Worm (Caenorhabditis elegans) whole organism, L1 larva: Measurements from ENCODE around the gene F26D2.16.

Experiments
- C04F5.9 ChIP-seq: sonication (generic microtip); optimal IDR thresholded peaks from 2 replicates; lab custom pipeline; 2016; ENCODE audit warnings: missing genetic modification characterization, missing compliant biosample characterization
- C16A3.4 ChIP-seq: fragments of 150-350 bp; optimal IDR thresholded peaks from 2 replicates; lab custom pipeline; 2014; ENCODE audit warnings: missing biosample characterization, missing genetic modification characterization
- F16B12.6 ChIP-seq: fragments of 150-350 bp; optimal IDR thresholded peaks from 2 replicates; lab custom pipeline; 2014; ENCODE audit warnings: missing biosample characterization, missing genetic modification characterization
- blmp-1 ChIP-seq: fragments of 150-350 bp; optimal IDR thresholded peaks from 2 replicates; lab custom pipeline; 2014; ENCODE audit warnings: missing biosample characterization, missing genetic modification characterization
- ceh-8 ChIP-seq: fragments of 200-800 bp; sonication (Bioruptor generic); optimal IDR thresholded peaks from 2 replicates; lab custom pipeline; 2018; ENCODE audit warnings: mild to moderate bottlenecking, missing genetic modification characterization, moderate library complexity, missing compliant biosample characterization
- ceh-82 ChIP-seq, 3 experiments: fragments of 150-350 bp in 1 of 3; sonication (generic microtip) in 2 of 3; optimal IDR thresholded peaks; 2 replicates each; lab custom pipeline; 2014 to 2017; ENCODE audit warnings: missing biosample characterization in 3 of 3, missing genetic modification characterization in 3 of 3
- ceh-90 ChIP-seq: sonication (generic microtip); optimal IDR thresholded peaks from 2 replicates; lab custom pipeline; 2016; ENCODE audit warnings: missing genetic modification characterization, missing compliant biosample characterization
- ces-1 ChIP-seq: fragments of 150-350 bp; optimal IDR thresholded peaks from 2 replicates; lab custom pipeline; 2014; ENCODE audit warnings: missing biosample characterization, missing genetic modification reagents, missing genetic modification characterization
- dpl-1 ChIP-seq, 3 experiments: fragments of 150-350 bp in 2 of 3; sonication (generic microtip) in 1 of 3; optimal IDR thresholded peaks; 2 replicates each; lab custom pipeline; 2014 to 2017; ENCODE audit warnings: missing biosample characterization in 3 of 3, missing genetic modification characterization in 3 of 3, missing genetic modification reagents in 3 of 3
- fkh-8 ChIP-seq: sonication (generic microtip); optimal IDR thresholded peaks from 2 replicates; lab custom pipeline; 2016; ENCODE audit warnings: mild to moderate bottlenecking, missing genetic modification characterization, missing compliant biosample characterization
- fos-1 ChIP-seq: fragments of 150-350 bp; optimal IDR thresholded peaks from 2 replicates; lab custom pipeline; 2014; ENCODE audit warnings: missing biosample characterization, missing genetic modification characterization
- grh-1 ChIP-seq: fragments of 200-800 bp; sonication (Bioruptor generic); IDR thresholded peaks from 2 replicates; pipeline ENCODE4 v1.3.6; 2022; ENCODE audit warnings: missing genetic modification reagents, missing genetic modification characterization, missing compliant biosample characterization
- hlh-4 ChIP-seq: sonication (generic microtip); optimal IDR thresholded peaks from 2 replicates; lab custom pipeline; 2016; ENCODE audit warnings: mild to moderate bottlenecking, missing genetic modification characterization, missing compliant biosample characterization
- irx-1 ChIP-seq: sonication (generic microtip); optimal IDR thresholded peaks from 2 replicates; lab custom pipeline; 2016; ENCODE audit warnings: missing genetic modification characterization, missing compliant biosample characterization
- jun-1 ChIP-seq: fragments of 150-350 bp; optimal IDR thresholded peaks from 2 replicates; lab custom pipeline; 2014; ENCODE audit warnings: missing biosample characterization, missing genetic modification reagents, missing genetic modification characterization
- lin-13 ChIP-seq: fragments of 150-350 bp; optimal IDR thresholded peaks from 2 replicates; lab custom pipeline; 2014; ENCODE audit warnings: missing biosample characterization, missing genetic modification reagents, missing genetic modification characterization
- lin-35 ChIP-seq, 2 experiments: fragments of 150-350 bp; optimal IDR thresholded peaks; 2 replicates each; lab custom pipeline; 2014; ENCODE audit warnings: missing biosample characterization in 2 of 2, missing genetic modification characterization in 2 of 2, missing genetic modification reagents in 2 of 2
- lsy-2 ChIP-seq, 2 experiments: fragments of 150-350 bp; optimal IDR thresholded peaks; 2 replicates each; lab custom pipeline; 2014; ENCODE audit warnings: missing biosample characterization in 2 of 2, missing genetic modification characterization in 2 of 2
- mdl-1 ChIP-seq, 2 experiments: fragments of 150-350 bp; optimal IDR thresholded peaks; 2 replicates each; lab custom pipeline; 2014 to 2017; ENCODE audit warnings: missing biosample characterization in 2 of 2, missing genetic modification characterization in 2 of 2, inconsistent platforms in 1 of 2
- nhr-19 ChIP-seq: fragments of 200-800 bp; sonication (Bioruptor generic); conservative IDR thresholded peaks from 2 replicates; pipeline ENCODE4 v1.3.6; 2022; ENCODE audit warnings: missing genetic modification characterization, missing compliant biosample characterization
- nhr-20 ChIP-seq: sonication (generic microtip); optimal IDR thresholded peaks from 2 replicates; lab custom pipeline; 2016; ENCODE audit warnings: mild to moderate bottlenecking, missing genetic modification characterization, missing compliant biosample characterization
- nhr-237 ChIP-seq: fragments of 150-350 bp; optimal IDR thresholded peaks from 2 replicates; lab custom pipeline; 2014; ENCODE audit warnings: missing biosample characterization, missing genetic modification characterization
- nhr-28 ChIP-seq: fragments of 150-350 bp; optimal IDR thresholded peaks from 2 replicates; lab custom pipeline; 2014; ENCODE audit warnings: missing biosample characterization, missing genetic modification characterization
- nhr-71 ChIP-seq: sonication (generic microtip); optimal IDR thresholded peaks from 2 replicates; lab custom pipeline; 2016; ENCODE audit warnings: mild to moderate bottlenecking, missing genetic modification characterization, moderate library complexity, missing compliant biosample characterization
- nhr-90 ChIP-seq: sonication (generic microtip); optimal IDR thresholded peaks from 2 replicates; lab custom pipeline; 2016; ENCODE audit warnings: mild to moderate bottlenecking, missing genetic modification characterization, missing compliant biosample characterization; ENCODE audit not compliant: poor library complexity
- pag-3 ChIP-seq: sonication (generic microtip); optimal IDR thresholded peaks from 2 replicates; lab custom pipeline; 2017; ENCODE audit warnings: missing genetic modification characterization, mild to moderate bottlenecking, missing compliant biosample characterization, antibody characterized with exemption, borderline replicate concordance; ENCODE audit not compliant: insufficient read depth
- skn-1 ChIP-seq: fragments of 150-350 bp; optimal IDR thresholded peaks from 2 replicates; lab custom pipeline; 2014; ENCODE audit warnings: missing biosample characterization, missing genetic modification characterization
- swsn-7 ChIP-seq: sonication (generic microtip); optimal IDR thresholded peaks from 2 replicates; lab custom pipeline; 2016; ENCODE audit warnings: missing genetic modification characterization, missing compliant biosample characterization
- tbx-2 ChIP-seq: sonication (generic microtip); optimal IDR thresholded peaks from 2 replicates; lab custom pipeline; 2016; ENCODE audit warnings: missing genetic modification characterization, missing compliant biosample characterization
- unc-130 ChIP-seq: fragments of 150-350 bp; optimal IDR thresholded peaks from 2 replicates; lab custom pipeline; 2017; ENCODE audit warnings: missing biosample characterization, missing genetic modification characterization, inconsistent platforms
- xbp-1 ChIP-seq: sonication (generic microtip); optimal IDR thresholded peaks from 2 replicates; lab custom pipeline; 2016; ENCODE audit warnings: missing genetic modification characterization, missing compliant biosample characterization
- ztf-11 ChIP-seq, 2 experiments: sonication (generic microtip); optimal IDR thresholded peaks; 2 replicates each; lab custom pipeline; 2016 to 2017; ENCODE audit warnings: missing genetic modification characterization in 2 of 2, missing biosample characterization in 1 of 2, missing compliant biosample characterization in 1 of 2
- ztf-4 ChIP-seq: fragments of 150-350 bp; optimal IDR thresholded peaks from 2 replicates; lab custom pipeline; 2014; ENCODE audit warnings: missing biosample characterization, missing genetic modification characterization

The F26D2.16 gene

ce11 chrV:16370039-16370438, 49.6 kb downstream of the F26D2.16 start (continued):
- TF ChIP-seq swsn-7 (peak; percentile 76), ztf-4 (no peak), jun-1 (peak; percentile 10), skn-1 (tag; lab: Kevin White, UChicago) (peak; percentile 63), dpl-1 (GFP tag; optimal IDR thresholded peaks at IDR 0.05; lab: Kevin White, UChicago) (peak; percentile 18 to 55 (median 47)), lin-13 (GFP tag; lab: Kevin White, UChicago) (no peak), nhr-20 (tag; lab: Kevin White, UChicago) (peak; percentile 74), mdl-1 (tag; optimal IDR thresholded peaks at IDR 0.05; lab: Kevin White, UChicago) (peak in 1 of 2 experiments; percentile 63), nhr-237 (tag; lab: Kevin White, UChicago) (no peak), lsy-2 (tag; optimal IDR thresholded peaks at IDR 0.05; lab: Kevin White, UChicago) (peak; percentile 44 to 45), ceh-82 (tag; optimal IDR thresholded peaks at IDR 0.05; lab: Kevin White, UChicago) (peak; percentile 59 to 76 (median 61)), C04F5.9 (tag; lab: Kevin White, UChicago) (peak; percentile 20), fkh-8 (peak; percentile 17), blmp-1 (tag; lab: Kevin White, UChicago) (peak; percentile 3), nhr-90 (peak; percentile 88), F16B12.6 (tag; lab: Kevin White, UChicago) (peak; percentile 7), grh-1 (GFP tag; lab: Robert Waterston, UW) (0 out of 2 replicates have a peak, but pooled peaks have one; percentile 40), nhr-19 (peak; percentile 75), unc-130 (tag; lab: Kevin White, UChicago) (peak; percentile 53), tbx-2 (tag; lab: Kevin White, UChicago) (peak; percentile 74), ceh-8 (GFP tag; lab: Kevin White, UChicago) (peak; percentile 34), hlh-4 (tag; lab: Kevin White, UChicago) (no peak), irx-1 (tag; lab: Kevin White, UChicago) (peak; percentile 65), lin-35 (GFP tag; optimal IDR thresholded peaks at IDR 0.05; lab: Kevin White, UChicago) (peak; percentile 61 to 86), nhr-71 (peak; percentile 82), ztf-11 (tag; optimal IDR thresholded peaks at IDR 0.05; lab: Kevin White, UChicago) (peak in 1 of 2 experiments; percentile 50), ces-1 (GFP tag; lab: Kevin White, UChicago) (no peak), fos-1 (tag; lab: Kevin White, UChicago) (peak; percentile 20), nhr-28 (tag; lab: Kevin White, UChicago) (no peak), ceh-90 (tag; lab: Kevin White, UChicago) (no peak), pag-3 (tag; lab: Kevin White, UChicago) (no peak), C16A3.4 (tag; lab: Kevin White, UChicago) (peak; percentile 74), xbp-1 (tag; lab: Kevin White, UChicago) (peak; percentile 47)
